Worm (Caenorhabditis elegans) whole organism, young adult: ENCODE data around the gene nfya-1.

Experiments
- B0035.1 ChIP-seq: sonication (generic microtip); optimal IDR thresholded peaks from 2 replicates; lab custom pipeline; 2016; ENCODE audit warnings: missing genetic modification characterization, mild to moderate bottlenecking, missing compliant biosample characterization, missing genotype, missing genetic modification reagents
- B0336.3 ChIP-seq: fragments of 200-800 bp; sonication (Bioruptor generic); IDR thresholded peaks from 2 replicates; pipeline ENCODE4 v1.3.6; 2022; ENCODE audit warnings: missing genetic modification characterization, missing compliant biosample characterization
- C17E4.6 ChIP-seq: fragments of 200-800 bp; sonication (Bioruptor generic); IDR thresholded peaks from 2 replicates; pipeline ENCODE4 v1.3.6; 2022; ENCODE audit warnings: missing genetic modification reagents, missing genetic modification characterization, missing compliant biosample characterization
- F10E7.11 ChIP-seq: sonication (generic microtip); optimal IDR thresholded peaks from 2 replicates; lab custom pipeline; 2017; ENCODE audit warnings: mild to moderate bottlenecking, missing genetic modification characterization, moderate library complexity, missing compliant biosample characterization
- F39B2.1 ChIP-seq: fragments of 200-800 bp; sonication (Bioruptor generic); IDR thresholded peaks from 2 replicates; pipeline ENCODE4 v1.3.6; 2022; ENCODE audit warnings: missing genetic modification reagents, missing genetic modification characterization, missing compliant biosample characterization
- F49E8.2 ChIP-seq: sonication (generic microtip); optimal IDR thresholded peaks from 3 replicates; lab custom pipeline; 2017; ENCODE audit warnings: missing genetic modification characterization, mild to moderate bottlenecking, missing compliant biosample characterization, antibody characterized with exemption, moderate library complexity; ENCODE audit not compliant: insufficient read depth
- K11D2.4 ChIP-seq: fragments of 200-800 bp; sonication (Bioruptor generic); IDR thresholded peaks from 2 replicates; pipeline ENCODE4 v1.3.6; 2022; ENCODE audit warnings: missing genetic modification reagents, missing genetic modification characterization, missing compliant biosample characterization
- K12H6.12 ChIP-seq: fragments of 200-800 bp; sonication (Bioruptor generic); optimal IDR thresholded peaks from 2 replicates; lab custom pipeline; 2018; ENCODE audit warnings: mild to moderate bottlenecking, missing genetic modification characterization, missing compliant biosample characterization
- T07F8.4 ChIP-seq: sonication (generic microtip); optimal IDR thresholded peaks from 2 replicates; lab custom pipeline; 2016; ENCODE audit warnings: mild to moderate bottlenecking, missing genetic modification characterization, moderate library complexity, missing compliant biosample characterization
- Y53F4B.3 ChIP-seq: fragments of 200-800 bp; sonication (Bioruptor generic); IDR thresholded peaks from 2 replicates; pipeline ENCODE4 v1.3.6; 2022; ENCODE audit warnings: missing genetic modification reagents, missing genetic modification characterization, missing compliant biosample characterization
- Y53G8AR.9 ChIP-seq: fragments of 200-800 bp; sonication (Bioruptor generic); conservative IDR thresholded peaks from 2 replicates; pipeline ENCODE4 v1.3.6; 2022; ENCODE audit warnings: missing genetic modification reagents, missing genetic modification characterization, missing compliant biosample characterization
- Y95B8A.8 ChIP-seq: fragments of 200-800 bp; sonication (Bioruptor generic); IDR thresholded peaks from 2 replicates; pipeline ENCODE4 v1.3.6; 2022; ENCODE audit warnings: missing genetic modification reagents, missing genetic modification characterization, missing compliant biosample characterization
- ZK185.1 ChIP-seq: sonication (generic microtip); optimal IDR thresholded peaks from 2 replicates; lab custom pipeline; 2016; ENCODE audit warnings: mild to moderate bottlenecking, missing genetic modification characterization, missing compliant biosample characterization; ENCODE audit not compliant: poor library complexity, severe bottlenecking
- athp-1 ChIP-seq: sonication (generic microtip); optimal IDR thresholded peaks from 2 replicates; lab custom pipeline; 2017; ENCODE audit warnings: mild to moderate bottlenecking, missing genetic modification characterization, missing compliant biosample characterization
- attf-3 ChIP-seq: fragments of 200-800 bp; sonication (Bioruptor generic); conservative IDR thresholded peaks from 2 replicates; pipeline ENCODE4 v1.3.6; 2022; ENCODE audit warnings: missing genetic modification reagents, missing genetic modification characterization, missing compliant biosample characterization
- attf-5 ChIP-seq: fragments of 200-800 bp; sonication (Bioruptor generic); optimal IDR thresholded peaks from 2 replicates; lab custom pipeline; 2018; ENCODE audit warnings: mild to moderate bottlenecking, missing genetic modification characterization, missing compliant biosample characterization
- bed-2 ChIP-seq: fragments of 200-800 bp; sonication (Bioruptor generic); IDR thresholded peaks from 2 replicates; pipeline ENCODE4 v1.3.6; 2022; ENCODE audit warnings: missing genetic modification reagents, missing genetic modification characterization, missing compliant biosample characterization
- cebp-2 ChIP-seq: fragments of 200-800 bp; sonication (Bioruptor generic); IDR thresholded peaks from 2 replicates; pipeline ENCODE4 v1.3.6; 2022; ENCODE audit warnings: missing genetic modification characterization, missing compliant biosample characterization
- ceh-100 ChIP-seq: fragments of 200-800 bp; sonication (Bioruptor generic); IDR thresholded peaks from 2 replicates; pipeline ENCODE4 v1.3.6; 2022; ENCODE audit warnings: missing genetic modification reagents, missing genetic modification characterization, missing compliant biosample characterization
- ceh-58 ChIP-seq: fragments of 200-800 bp; sonication (Bioruptor generic); IDR thresholded peaks from 2 replicates; pipeline ENCODE4 v1.3.6; 2022; ENCODE audit warnings: missing genetic modification characterization, missing compliant biosample characterization
- ceh-79 ChIP-seq: sonication (generic microtip); optimal IDR thresholded peaks from 2 replicates; lab custom pipeline; 2017; ENCODE audit warnings: mild to moderate bottlenecking, missing genetic modification characterization, missing compliant biosample characterization
- ceh-91 ChIP-seq: fragments of 200-800 bp; sonication (Bioruptor generic); IDR thresholded peaks from 2 replicates; pipeline ENCODE4 v1.3.6; 2022; ENCODE audit warnings: missing genetic modification reagents, missing genetic modification characterization, missing compliant biosample characterization
- efl-1 ChIP-seq: fragments of 150-350 bp; optimal IDR thresholded peaks from 2 replicates; lab custom pipeline; 2014; ENCODE audit warnings: missing biosample characterization, missing genetic modification reagents, missing genetic modification characterization
- egl-44 ChIP-seq: fragments of 200-800 bp; sonication (Bioruptor generic); IDR thresholded peaks from 2 replicates; pipeline ENCODE4 v1.3.6; 2022; ENCODE audit warnings: missing genetic modification reagents, missing genetic modification characterization, missing compliant biosample characterization
- egrh-3 ChIP-seq: fragments of 200-800 bp; sonication (Bioruptor generic); IDR thresholded peaks from 2 replicates; pipeline ENCODE4 v1.3.6; 2022; ENCODE audit warnings: missing genetic modification reagents, missing genetic modification characterization, missing compliant biosample characterization
- him-1 ChIP-seq: sonication (generic microtip); optimal IDR thresholded peaks from 2 replicates; lab custom pipeline; 2016; ENCODE audit warnings: missing genotype, missing genetic modification reagents, missing genetic modification characterization, missing compliant biosample characterization
- hlh-26 ChIP-seq: fragments of 200-800 bp; sonication (Bioruptor generic); conservative IDR thresholded peaks from 2 replicates; pipeline ENCODE4 v1.3.6; 2022; ENCODE audit warnings: missing genetic modification reagents, missing genetic modification characterization, missing compliant biosample characterization
- lag-1 ChIP-seq: fragments of 200-800 bp; sonication (Bioruptor generic); IDR thresholded peaks from 2 replicates; pipeline ENCODE4 v1.3.6; 2022; ENCODE audit warnings: missing genetic modification reagents, missing genetic modification characterization, missing compliant biosample characterization
- let-526 ChIP-seq: fragments of 200-800 bp; sonication (Bioruptor generic); IDR thresholded peaks from 2 replicates; pipeline ENCODE4 v1.3.6; 2022; ENCODE audit warnings: missing genetic modification reagents, missing genetic modification characterization, missing compliant biosample characterization
- let-607 ChIP-seq, 2 experiments: fragments of 200-800 bp in 1 of 2; sonication (Bioruptor generic) in 1 of 2; sonication (generic microtip) in 1 of 2; optimal IDR thresholded peaks; 2 replicates each; lab custom pipeline; 2016 to 2018; ENCODE audit warnings: mild to moderate bottlenecking in 2 of 2, missing compliant biosample characterization in 2 of 2, missing genetic modification characterization in 2 of 2, moderate library complexity in 2 of 2, missing genotype in 1 of 2
- lir-1 ChIP-seq: fragments of 200-800 bp; sonication (Bioruptor generic); conservative IDR thresholded peaks from 2 replicates; pipeline ENCODE4 v1.3.6; 2022; ENCODE audit warnings: missing genetic modification reagents, missing genetic modification characterization, missing compliant biosample characterization
- madf-10 ChIP-seq: sonication (generic microtip); optimal IDR thresholded peaks from 2 replicates; lab custom pipeline; 2016; ENCODE audit warnings: mild to moderate bottlenecking, missing genetic modification characterization, missing compliant biosample characterization
- madf-6 ChIP-seq: fragments of 200-800 bp; sonication (Bioruptor generic); IDR thresholded peaks from 2 replicates; pipeline ENCODE4 v1.3.6; 2022; ENCODE audit warnings: missing genetic modification reagents, missing genetic modification characterization, missing compliant biosample characterization
- mcd-1 ChIP-seq: fragments of 200-800 bp; sonication (Bioruptor generic); IDR thresholded peaks from 2 replicates; pipeline ENCODE4 v1.3.6; 2022; ENCODE audit warnings: missing genetic modification reagents, missing genetic modification characterization, missing compliant biosample characterization
- mel-28 ChIP-seq: sonication (generic microtip); optimal IDR thresholded peaks from 2 replicates; lab custom pipeline; 2016; ENCODE audit warnings: borderline replicate concordance, mild to moderate bottlenecking, missing genetic modification characterization, missing compliant biosample characterization
- nfyb-1 ChIP-seq: fragments of 200-800 bp; sonication (Bioruptor generic); IDR thresholded peaks from 2 replicates; pipeline ENCODE4 v1.3.6; 2022; ENCODE audit warnings: missing genetic modification reagents, missing genetic modification characterization, missing compliant biosample characterization
- nhr-179 ChIP-seq: sonication (generic microtip); optimal IDR thresholded peaks from 2 replicates; lab custom pipeline; 2016; ENCODE audit warnings: mild to moderate bottlenecking, missing genetic modification characterization, missing compliant biosample characterization
- tbx-9 ChIP-seq: sonication (generic microtip); optimal IDR thresholded peaks from 2 replicates; lab custom pipeline; 2016; ENCODE audit warnings: borderline replicate concordance, missing genetic modification characterization, inconsistent platforms, missing compliant biosample characterization
- unc-62 ChIP-seq: fragments of 150-350 bp; optimal IDR thresholded peaks from 2 replicates; lab custom pipeline; 2014; ENCODE audit warnings: missing biosample characterization, missing genetic modification reagents, missing genetic modification characterization
- zfh-2 ChIP-seq: fragments of 200-800 bp; sonication (Bioruptor generic); conservative IDR thresholded peaks from 2 replicates; pipeline ENCODE4 v1.3.6; 2022; ENCODE audit warnings: missing genetic modification reagents, missing genetic modification characterization, missing compliant biosample characterization
- ztf-18 ChIP-seq: sonication (generic microtip); optimal IDR thresholded peaks from 2 replicates; lab custom pipeline; 2016; ENCODE audit warnings: missing genotype, mild to moderate bottlenecking, missing genetic modification characterization, missing compliant biosample characterization
- ztf-22 ChIP-seq: fragments of 200-800 bp; sonication (Bioruptor generic); optimal IDR thresholded peaks from 2 replicates; lab custom pipeline; 2018; ENCODE audit warnings: mild to moderate bottlenecking, missing genetic modification characterization, moderate library complexity, missing compliant biosample characterization
- ztf-28 ChIP-seq: fragments of 200-800 bp; sonication (Bioruptor generic); IDR thresholded peaks from 2 replicates; pipeline ENCODE4 v1.3.6; 2022; ENCODE audit warnings: missing genetic modification reagents, missing genetic modification characterization, missing compliant biosample characterization
- ztf-3 ChIP-seq: fragments of 200-800 bp; sonication (Bioruptor generic); optimal IDR thresholded peaks from 2 replicates; lab custom pipeline; 2018; ENCODE audit warnings: mild to moderate bottlenecking, missing genetic modification characterization, missing compliant biosample characterization
- ztf-6 ChIP-seq: fragments of 200-800 bp; sonication (Bioruptor generic); IDR thresholded peaks from 2 replicates; pipeline ENCODE4 v1.3.6; 2022; ENCODE audit warnings: missing genetic modification reagents, missing genetic modification characterization, missing compliant biosample characterization

Gene nfya-1

ce11 chrX:11902661-11903060 is 44.0 kb downstream of the nfya-1 start, which contains the start of gene Y62H9A.10:
Gene Y62H9A.10, minus strand, starts transcription at chrX:11902761.
- TF ChIP-seq F39B2.1 (GFP tag; lab: Robert Waterston, UW) (no peak), Y53F4B.3 (GFP tag; lab: Robert Waterston, UW) (no peak), egl-44 (GFP tag; lab: Robert Waterston, UW) (no peak), K12H6.12 (no peak), madf-10 (no peak), lir-1 (no peak), B0035.1 (tag; lab: Kevin White, UChicago) (no peak), lag-1 (GFP tag; lab: Robert Waterston, UW) (no peak), efl-1 (GFP tag; lab: Kevin White, UChicago) (no peak), mel-28 (tag; lab: Kevin White, UChicago) (no peak), attf-5 (no peak), Y53G8AR.9 (GFP tag; lab: Robert Waterston, UW) (no peak), ceh-58 (GFP tag; lab: Robert Waterston, UW) (no peak), zfh-2 (GFP tag; lab: Robert Waterston, UW) (no peak), ceh-91 (GFP tag; lab: Robert Waterston, UW) (no peak), F10E7.11 (no peak)

ce11 chrX:11899031-11899430 is 47.6 kb downstream of the nfya-1 start:
- TF ChIP-seq nhr-179 = no peak
- TF ChIP-seq ceh-58 (GFP tag; lab: Robert Waterston, UW) = no peak
- TF ChIP-seq ceh-100 = no peak
- TF ChIP-seq K11D2.4 (GFP tag; lab: Robert Waterston, UW) = no peak
- no peak for TF ChIP-seq tbx-9 (tag; lab: Kevin White, UChicago)
- no peak for TF ChIP-seq madf-6 (GFP tag; lab: Robert Waterston, UW)
- no peak for TF ChIP-seq attf-3 (GFP tag; lab: Robert Waterston, UW)
- no peak for TF ChIP-seq let-526 (GFP tag; lab: Robert Waterston, UW)
- TF ChIP-seq ZK185.1 (tag; lab: Kevin White, UChicago) = no peak
- no peak for TF ChIP-seq unc-62
- TF ChIP-seq ztf-6 (GFP tag; lab: Robert Waterston, UW) = no peak
- no peak for TF ChIP-seq mcd-1 (GFP tag; lab: Robert Waterston, UW)
- TF ChIP-seq, all 124 proteins: peak for 0

- TF ChIP-seq C17E4.6 (GFP tag; lab: Robert Waterston, UW) = no peak
- no peak for TF ChIP-seq Y53G8AR.9 (GFP tag; lab: Robert Waterston, UW)
- no peak for TF ChIP-seq hlh-26 (GFP tag; lab: Robert Waterston, UW)
- TF ChIP-seq ztf-22 = no peak
- TF ChIP-seq Y95B8A.8 (GFP tag; lab: Robert Waterston, UW) = no peak
- no peak for TF ChIP-seq bed-2 (GFP tag; lab: Robert Waterston, UW)
- TF ChIP-seq efl-1 (GFP tag; lab: Kevin White, UChicago) = no peak
Measured at ce11 chrX:11898040-11898439, 48.6 kb downstream of the nfya-1 start, which contains the start of gene Y62H9A.9. Gene Y62H9A.9, minus strand, starts transcription at chrX:11898140.

ce11 chrX:11896708-11897107 is 49.9 kb downstream of the nfya-1 start:
- TF ChIP-seq egrh-3 (GFP tag; lab: Robert Waterston, UW) = no peak
- no peak for TF ChIP-seq F49E8.2 (tag; lab: Kevin White, UChicago)
- TF ChIP-seq athp-1 = no peak
- no peak for TF ChIP-seq him-1 (tag; lab: Kevin White, UChicago)
- TF ChIP-seq ztf-28 (GFP tag; lab: Robert Waterston, UW) = no peak
- no peak for TF ChIP-seq lag-1 (GFP tag; lab: Robert Waterston, UW)
- no peak for TF ChIP-seq let-607 (tag; optimal IDR thresholded peaks at IDR 0.05; lab: Kevin White, UChicago)
- no peak for TF ChIP-seq ztf-3 (GFP tag; lab: Kevin White, UChicago)
- no peak for TF ChIP-seq ceh-58 (GFP tag; lab: Robert Waterston, UW)
- no peak for TF ChIP-seq nfyb-1 (GFP tag; lab: Robert Waterston, UW)
- no peak for TF ChIP-seq ceh-79 (tag; lab: Kevin White, UChicago)
- no peak for TF ChIP-seq ztf-18 (tag; lab: Kevin White, UChicago)
- no peak for TF ChIP-seq T07F8.4
- TF ChIP-seq cebp-2 (GFP tag; lab: Robert Waterston, UW) = no peak
- no peak for TF ChIP-seq B0336.3 (GFP tag; lab: Robert Waterston, UW)
